Worm (Caenorhabditis elegans) whole organism, L2 larva: ENCODE data around the gene cnc-2.

Experiments used
- F13H6.1 ChIP-seq: sonication (generic microtip); optimal IDR thresholded peaks from 2 replicates; lab custom pipeline; 2016; ENCODE audit warnings: missing genetic modification characterization, missing compliant biosample characterization
- ztf-4 ChIP-seq: fragments of 150-350 bp; optimal IDR thresholded peaks from 2 replicates; lab custom pipeline; 2014; ENCODE audit warnings: missing biosample characterization, missing genetic modification characterization

- no peak for TF ChIP-seq ztf-4 (tag; lab: Kevin White, UChicago)
- no peak for TF ChIP-seq F13H6.1
These were observed 17.5 kb upstream of the cnc-2 start, which contains the start of gene gid-8 for ce11 chrV:1467444-1467843.
